Fruit fly (Drosophila melanogaster): ENCODE results near the gene CG5644.

- no peak for TF ChIP-seq CTCF (optimal IDR thresholded peaks at IDR 0.05)
- TF ChIP-seq CG8478 (optimal IDR thresholded peaks at IDR 0.05) = no peak
Observed at dm6 chr3L:8981495-8981894, 1.8 kb upstream of the CG5644 start, which contains the start of gene CG13314.

Data from S2 (cell line).